Worm (Caenorhabditis elegans) whole organism, L4 larva: ENCODE data around the gene T05G5.1.

Source experiments
- D1046.2 ChIP-seq: fragments of 200-800 bp; sonication (Bioruptor generic); IDR thresholded peaks from 2 replicates; pipeline ENCODE4 v1.3.6; 2022; ENCODE audit warnings: missing genetic modification characterization, missing compliant biosample characterization
- F37D6.2 ChIP-seq: sonication (generic microtip); optimal IDR thresholded peaks from 2 replicates; lab custom pipeline; 2016; ENCODE audit warnings: mild to moderate bottlenecking, missing genetic modification characterization, missing compliant biosample characterization
- R02D3.7 ChIP-seq: fragments of 150-350 bp; sonication (generic microtip); optimal IDR thresholded peaks from 3 replicates; lab custom pipeline; 2014; ENCODE audit warnings: missing biosample characterization, missing genetic modification characterization
- Y105C5A.15 ChIP-seq: fragments of 200-800 bp; sonication (Bioruptor generic); IDR thresholded peaks from 2 replicates; pipeline ENCODE4 v1.3.6; 2022; ENCODE audit warnings: missing genetic modification characterization, missing compliant biosample characterization
- Y5F2A.4 ChIP-seq: fragments of 200-800 bp; sonication (Bioruptor generic); optimal IDR thresholded peaks from 2 replicates; lab custom pipeline; 2018; ENCODE audit warnings: mild to moderate bottlenecking, missing genetic modification characterization, missing compliant biosample characterization
- ZK337.2 ChIP-seq: fragments of 200-800 bp; sonication (Bioruptor generic); IDR thresholded peaks from 2 replicates; pipeline ENCODE4 v1.3.6; 2022; ENCODE audit warnings: missing genetic modification reagents, missing genetic modification characterization, missing compliant biosample characterization
- ZK546.5 ChIP-seq, 2 experiments: sonication (generic microtip); optimal IDR thresholded peaks; 2 replicates each; lab custom pipeline; 2017; ENCODE audit warnings: missing biosample characterization in 2 of 2, missing genetic modification characterization in 2 of 2
- aha-1 ChIP-seq: fragments of 150-350 bp; peaks from one replicate; lab custom pipeline; 2014; ENCODE audit warnings: missing biosample characterization, missing genetic modification characterization
- arid-1 ChIP-seq: fragments of 200-800 bp; sonication (Bioruptor generic); conservative IDR thresholded peaks from 2 replicates; pipeline ENCODE4 v1.3.6; 2022; ENCODE audit warnings: missing genetic modification reagents, missing genetic modification characterization, missing compliant biosample characterization
- ceh-20 ChIP-seq: fragments of 200-800 bp; sonication (Bioruptor generic); IDR thresholded peaks from 2 replicates; pipeline ENCODE4 v1.3.6; 2022; ENCODE audit warnings: missing genetic modification reagents, missing genetic modification characterization, missing compliant biosample characterization
- ceh-44 ChIP-seq: fragments of 200-800 bp; sonication (Bioruptor generic); IDR thresholded peaks from 2 replicates; pipeline ENCODE4 v1.3.6; 2022; ENCODE audit warnings: missing genetic modification reagents, missing genetic modification characterization, missing compliant biosample characterization
- ces-1 ChIP-seq: fragments of 150-350 bp; sonication (generic microtip); optimal IDR thresholded peaks from 4 replicates; lab custom pipeline; 2014; ENCODE audit warnings: missing biosample characterization, missing genetic modification reagents, missing genetic modification characterization
- cey-2 ChIP-seq: sonication (generic microtip); optimal IDR thresholded peaks from 3 replicates; lab custom pipeline; 2017; ENCODE audit warnings: missing genetic modification characterization, mild to moderate bottlenecking, missing compliant biosample characterization, antibody characterized with exemption, borderline replicate concordance; ENCODE audit not compliant: insufficient read depth
- daf-12 ChIP-seq: fragments of 150-350 bp; optimal IDR thresholded peaks from 2 replicates; lab custom pipeline; 2014; ENCODE audit warnings: missing biosample characterization, missing genetic modification reagents, missing genetic modification characterization
- daf-16 ChIP-seq, 3 experiments: sonication (generic microtip); optimal IDR thresholded peaks; 2 replicates each; lab custom pipeline; 2016 to 2017; ENCODE audit warnings: missing genetic modification characterization in 3 of 3, missing genetic modification reagents in 3 of 3, mild to moderate bottlenecking in 2 of 3, missing compliant biosample characterization in 2 of 3, missing biosample characterization in 1 of 3, moderate library complexity in 1 of 3
- daf-8 ChIP-seq: fragments of 200-800 bp; sonication (Bioruptor generic); IDR thresholded peaks from 2 replicates; pipeline ENCODE4 v1.3.6; 2022; ENCODE audit warnings: missing genetic modification characterization, missing compliant biosample characterization
- dmd-6 ChIP-seq: fragments of 200-800 bp; sonication (Bioruptor generic); IDR thresholded peaks from 2 replicates; pipeline ENCODE4 v1.3.6; 2022; ENCODE audit warnings: missing genetic modification reagents, missing genetic modification characterization, missing compliant biosample characterization
- dmd-8 ChIP-seq: fragments of 200-800 bp; sonication (Bioruptor generic); IDR thresholded peaks from 2 replicates; pipeline ENCODE4 v1.3.6; 2022; ENCODE audit warnings: missing genetic modification characterization, missing compliant biosample characterization
- dmd-9 ChIP-seq: fragments of 200-800 bp; sonication (Bioruptor generic); IDR thresholded peaks from 2 replicates; pipeline ENCODE4 v1.3.6; 2022; ENCODE audit warnings: missing genetic modification reagents, missing genetic modification characterization, missing compliant biosample characterization
- dve-1 ChIP-seq: sonication (generic microtip); optimal IDR thresholded peaks from 2 replicates; lab custom pipeline; 2017; ENCODE audit warnings: antibody characterized with exemption, mild to moderate bottlenecking, missing genetic modification characterization, missing compliant biosample characterization; ENCODE audit not compliant: insufficient read depth
- egl-27 ChIP-seq: sonication (generic microtip); optimal IDR thresholded peaks from 3 replicates; lab custom pipeline; 2017; ENCODE audit warnings: missing biosample characterization, missing genetic modification reagents, missing genetic modification characterization
- egl-43 ChIP-seq: fragments of 200-800 bp; sonication (Bioruptor generic); IDR thresholded peaks from 2 replicates; pipeline ENCODE4 v1.3.6; 2022; ENCODE audit warnings: missing genetic modification reagents, missing genetic modification characterization, missing compliant biosample characterization
- hlh-11 ChIP-seq: fragments of 200-800 bp; sonication (Bioruptor generic); optimal IDR thresholded peaks from 2 replicates; lab custom pipeline; 2018; ENCODE audit warnings: mild to moderate bottlenecking, missing genetic modification characterization, missing compliant biosample characterization
- hmg-1.1 ChIP-seq: fragments of 200-800 bp; sonication (Bioruptor generic); IDR thresholded peaks from 2 replicates; pipeline ENCODE4 v1.3.6; 2022; ENCODE audit warnings: missing genetic modification reagents, missing genetic modification characterization, missing compliant biosample characterization
- lin-13 ChIP-seq: fragments of 150-350 bp; optimal IDR thresholded peaks from 2 replicates; lab custom pipeline; 2014; ENCODE audit warnings: missing biosample characterization, missing genetic modification reagents, missing genetic modification characterization
- madf-5 ChIP-seq, 2 experiments: fragments of 200-800 bp; sonication (Bioruptor generic); IDR thresholded peaks; 2 replicates each; pipeline ENCODE4 v1.3.6; 2022; ENCODE audit warnings: missing compliant biosample characterization in 2 of 2, missing genetic modification characterization in 2 of 2
- mes-2 ChIP-seq: sonication (generic microtip); optimal IDR thresholded peaks from 2 replicates; lab custom pipeline; 2016; ENCODE audit warnings: missing genotype, mild to moderate bottlenecking, missing genetic modification characterization, missing compliant biosample characterization; ENCODE audit not compliant: poor library complexity, severe bottlenecking
- mxl-2 ChIP-seq: fragments of 200-800 bp; sonication (Bioruptor generic); conservative IDR thresholded peaks from 2 replicates; pipeline ENCODE4 v1.3.6; 2022; ENCODE audit warnings: missing genetic modification reagents, missing genetic modification characterization, missing compliant biosample characterization
- nhr-10 ChIP-seq: fragments of 150-350 bp; optimal IDR thresholded peaks from 2 replicates; lab custom pipeline; 2014; ENCODE audit warnings: missing biosample characterization, missing genetic modification characterization
- nhr-11 ChIP-seq: fragments of 150-350 bp; optimal IDR thresholded peaks from 2 replicates; lab custom pipeline; 2014; ENCODE audit warnings: missing biosample characterization, missing genetic modification characterization
- nhr-111 ChIP-seq: fragments of 200-800 bp; sonication (Bioruptor generic); optimal IDR thresholded peaks from 2 replicates; lab custom pipeline; 2018; ENCODE audit warnings: mild to moderate bottlenecking, missing genetic modification characterization, missing compliant biosample characterization
- nhr-237 ChIP-seq: sonication (generic microtip); optimal IDR thresholded peaks from 2 replicates; lab custom pipeline; 2017; ENCODE audit warnings: missing biosample characterization, missing genetic modification characterization
- nhr-28 ChIP-seq: fragments of 150-350 bp; optimal IDR thresholded peaks from 2 replicates; lab custom pipeline; 2014; ENCODE audit warnings: missing biosample characterization, missing genetic modification characterization
- nhr-42 ChIP-seq: fragments of 200-800 bp; sonication (Bioruptor generic); IDR thresholded peaks from 2 replicates; pipeline ENCODE4 v1.3.6; 2022; ENCODE audit warnings: missing genetic modification characterization, missing compliant biosample characterization
- nhr-6 ChIP-seq: fragments of 150-350 bp; optimal IDR thresholded peaks from 2 replicates; lab custom pipeline; 2014; ENCODE audit warnings: missing biosample characterization, missing genetic modification characterization
- nhr-76 ChIP-seq: fragments of 150-350 bp; optimal IDR thresholded peaks from 2 replicates; lab custom pipeline; 2014; ENCODE audit warnings: missing biosample characterization, missing genetic modification characterization
- php-3 ChIP-seq: fragments of 200-800 bp; sonication (Bioruptor generic); IDR thresholded peaks from 2 replicates; pipeline ENCODE4 v1.3.6; 2022; ENCODE audit warnings: missing genetic modification reagents, missing genetic modification characterization, missing compliant biosample characterization
- pqm-1 ChIP-seq: sonication (generic microtip); optimal IDR thresholded peaks from 2 replicates; lab custom pipeline; 2017; ENCODE audit warnings: missing biosample characterization, missing genetic modification characterization
- sdz-12 ChIP-seq: fragments of 200-800 bp; sonication (Bioruptor generic); optimal IDR thresholded peaks from 2 replicates; lab custom pipeline; 2018; ENCODE audit warnings: mild to moderate bottlenecking, missing genetic modification characterization, missing compliant biosample characterization
- skn-1 ChIP-seq: fragments of 150-350 bp; optimal IDR thresholded peaks from 2 replicates; lab custom pipeline; 2014; ENCODE audit warnings: missing biosample characterization, missing genetic modification characterization
- snpc-1.2 ChIP-seq: fragments of 200-800 bp; sonication (Bioruptor generic); IDR thresholded peaks from 2 replicates; pipeline ENCODE4 v1.3.6; 2022; ENCODE audit warnings: missing genetic modification reagents, missing genetic modification characterization, missing compliant biosample characterization
- spr-1 ChIP-seq: sonication (generic microtip); optimal IDR thresholded peaks from 2 replicates; lab custom pipeline; 2016; ENCODE audit warnings: mild to moderate bottlenecking, missing genetic modification characterization, missing compliant biosample characterization
- spr-3 ChIP-seq: fragments of 200-800 bp; sonication (Bioruptor generic); optimal IDR thresholded peaks from 2 replicates; lab custom pipeline; 2018; ENCODE audit warnings: mild to moderate bottlenecking, missing genetic modification characterization, missing compliant biosample characterization
- unc-39 ChIP-seq: sonication (generic microtip); optimal IDR thresholded peaks from 2 replicates; lab custom pipeline; 2017; ENCODE audit warnings: missing biosample characterization, missing genetic modification characterization
- vab-7 ChIP-seq: fragments of 200-800 bp; sonication (Bioruptor generic); IDR thresholded peaks from 2 replicates; pipeline ENCODE4 v1.3.6; 2022; ENCODE audit warnings: missing genetic modification reagents, missing genetic modification characterization, missing compliant biosample characterization
- zfp-3 ChIP-seq: fragments of 200-800 bp; sonication (Bioruptor generic); conservative IDR thresholded peaks from 2 replicates; pipeline ENCODE4 v1.3.6; 2022; ENCODE audit warnings: missing genetic modification reagents, missing genetic modification characterization, missing compliant biosample characterization
- zip-2 ChIP-seq: fragments of 150-350 bp; optimal IDR thresholded peaks from 2 replicates; lab custom pipeline; 2014; ENCODE audit warnings: missing biosample characterization, missing genetic modification characterization
- ztf-11 ChIP-seq: fragments of 150-350 bp; optimal IDR thresholded peaks from 2 replicates; lab custom pipeline; 2014; ENCODE audit warnings: missing biosample characterization, missing genetic modification characterization
- ztf-7 ChIP-seq: fragments of 150-350 bp; optimal IDR thresholded peaks from 2 replicates; lab custom pipeline; 2014; ENCODE audit warnings: missing biosample characterization, missing genetic modification characterization

The T05G5.1 gene

DNA sequence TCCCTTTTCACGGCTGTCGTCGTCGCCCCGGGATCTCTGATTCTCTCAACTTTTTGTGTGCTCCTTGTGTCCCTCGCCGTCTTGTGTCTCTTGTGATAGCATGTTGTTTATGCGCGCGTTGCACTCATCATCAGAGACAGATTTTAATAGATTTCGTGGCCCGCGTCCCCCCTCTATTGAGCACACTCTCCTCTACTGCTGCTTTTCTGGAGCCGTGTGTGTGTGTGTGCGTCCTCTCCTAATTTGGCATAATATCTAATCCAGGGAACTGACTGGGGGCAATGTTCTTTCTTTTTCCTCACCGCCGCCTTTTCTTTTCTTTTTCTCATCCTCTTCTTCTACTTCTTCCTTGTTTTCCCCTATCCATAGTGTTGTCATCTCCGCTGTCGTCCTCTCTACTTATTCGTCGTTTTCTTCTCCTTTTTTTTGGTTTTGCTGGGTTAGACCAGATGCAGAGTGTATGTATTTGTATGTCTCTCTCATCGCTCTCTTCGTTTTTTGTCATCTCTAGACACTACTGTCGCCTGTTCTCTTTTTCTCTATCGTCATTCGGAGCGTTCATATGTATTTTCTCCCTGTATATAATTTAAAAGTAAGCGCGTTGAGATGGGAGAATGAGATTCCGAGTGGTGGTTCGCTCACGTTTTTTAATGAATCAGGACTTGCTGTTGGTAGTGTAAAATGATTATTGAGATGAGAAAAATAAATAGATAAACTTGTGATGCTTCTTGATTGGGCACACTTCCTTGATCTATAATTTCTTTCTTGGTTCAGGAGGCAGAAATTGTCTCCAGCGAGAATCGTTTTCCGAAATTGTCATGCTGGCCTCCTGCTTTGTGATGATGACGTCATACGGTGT is 39.2 kb downstream of the T05G5.1 start (continued):
- TF ChIP-seq daf-12 (tag; lab: Kevin White, UChicago) (no peak), sdz-12 (GFP tag; lab: Kevin White, UChicago) (no peak), php-3 (GFP tag; lab: Robert Waterston, UW) (no peak), skn-1 (tag; lab: Kevin White, UChicago) (no peak), ZK337.2 (no peak), nhr-42 (GFP tag; lab: Robert Waterston, UW) (no peak), mes-2 (tag; lab: Kevin White, UChicago) (no peak), dve-1 (tag; lab: Kevin White, UChicago) (peak; percentile 55), daf-8 (GFP tag; lab: Robert Waterston, UW) (no peak), vab-7 (GFP tag; lab: Robert Waterston, UW) (no peak), pqm-1 (tag; lab: Kevin White, UChicago) (no peak), arid-1 (GFP tag; lab: Robert Waterston, UW) (no peak), egl-27 (tag; lab: Kevin White, UChicago) (no peak), nhr-11 (peak; percentile 40), daf-16 (GFP tag; optimal IDR thresholded peaks at IDR 0.05; lab: Kevin White, UChicago) (no peak), daf-16 (tag; optimal IDR thresholded peaks at IDR 0.05; lab: Kevin White, UChicago) (peak; percentile 11), hlh-11 (peak; percentile 39), aha-1 (peak; percentile 74), nhr-76 (tag; lab: Kevin White, UChicago) (no peak), nhr-237 (tag; lab: Kevin White, UChicago) (no peak), spr-1 (tag; lab: Kevin White, UChicago) (peak; percentile 18), madf-5 (GFP tag; IDR thresholded peaks at IDR 0.05; lab: Robert Waterston, UW) (no peak), dmd-9 (GFP tag; lab: Robert Waterston, UW) (no peak), mxl-2 (no peak), hmg-1.1 (peak; percentile 41; the same call in 1 of the 2 replicates), R02D3.7 (tag; lab: Kevin White, UChicago) (no peak), zip-2 (tag; lab: Kevin White, UChicago) (no peak), dmd-8 (GFP tag; lab: Robert Waterston, UW) (no peak), ZK546.5 (tag; optimal IDR thresholded peaks at IDR 0.05; lab: Kevin White, UChicago) (no peak), unc-39 (no peak), zfp-3 (GFP tag; lab: Robert Waterston, UW) (no peak), egl-43 (GFP tag; lab: Robert Waterston, UW) (0 out of 2 replicates have a peak, but pooled peaks have one; percentile 14), lin-13 (GFP tag; lab: Kevin White, UChicago) (no peak), F37D6.2 (tag; lab: Kevin White, UChicago) (peak; percentile 13), spr-3 (no peak), ceh-44 (GFP tag; lab: Robert Waterston, UW) (no peak), nhr-10 (tag; lab: Kevin White, UChicago) (no peak), ztf-7 (tag; lab: Kevin White, UChicago) (no peak), Y5F2A.4 (GFP tag; lab: Kevin White, UChicago) (no peak), cey-2 (tag; lab: Kevin White, UChicago) (no peak), nhr-6 (tag; lab: Kevin White, UChicago) (no peak), ceh-20 (GFP tag; lab: Robert Waterston, UW) (no peak), snpc-1.2 (GFP tag; lab: Robert Waterston, UW) (no peak), ztf-11 (tag; lab: Kevin White, UChicago) (no peak), nhr-111 (no peak), ces-1 (GFP tag; lab: Kevin White, UChicago) (no peak), Y105C5A.15 (0 out of 2 replicates have a peak, but pooled peaks have one; percentile 5), D1046.2 (GFP tag; lab: Robert Waterston, UW) (no peak), nhr-28 (tag; lab: Kevin White, UChicago) (peak; percentile 54), dmd-6 (peak; percentile 35; the same call in 1 of the 2 replicates)
